Worm (Caenorhabditis elegans) whole organism, young adult: Measurements from ENCODE around the gene F43C11.7.
"Not testable (repeated sequence)": the region's sequence is repeated elsewhere in the genome, so short reads cannot be mapped to it uniquely, and the experiment has no call there.

Experiments
- F39B2.1 ChIP-seq: fragments of 200-800 bp; sonication (Bioruptor generic); IDR thresholded peaks from 2 replicates; pipeline ENCODE4 v1.3.6; 2022; ENCODE audit warnings: missing genetic modification reagents, missing genetic modification characterization, missing compliant biosample characterization
- attf-5 ChIP-seq: fragments of 200-800 bp; sonication (Bioruptor generic); optimal IDR thresholded peaks from 2 replicates; lab custom pipeline; 2018; ENCODE audit warnings: mild to moderate bottlenecking, missing genetic modification characterization, missing compliant biosample characterization
- cebp-2 ChIP-seq: fragments of 200-800 bp; sonication (Bioruptor generic); IDR thresholded peaks from 2 replicates; pipeline ENCODE4 v1.3.6; 2022; ENCODE audit warnings: missing genetic modification characterization, missing compliant biosample characterization
- gei-17 ChIP-seq: fragments of 200-800 bp; sonication (Bioruptor generic); optimal IDR thresholded peaks from 2 replicates; lab custom pipeline; 2018; ENCODE audit warnings: mild to moderate bottlenecking, missing genetic modification characterization, missing compliant biosample characterization
- sptf-2 ChIP-seq: fragments of 200-800 bp; sonication (Bioruptor generic); optimal IDR thresholded peaks from 2 replicates; lab custom pipeline; 2018; ENCODE audit warnings: mild to moderate bottlenecking, missing genetic modification characterization, missing compliant biosample characterization
- tbx-9 ChIP-seq: sonication (generic microtip); optimal IDR thresholded peaks from 2 replicates; lab custom pipeline; 2016; ENCODE audit warnings: borderline replicate concordance, missing genetic modification characterization, inconsistent platforms, missing compliant biosample characterization

- TF ChIP-seq gei-17 (GFP tag; lab: Kevin White, UChicago); cebp-2 (GFP tag; lab: Robert Waterston, UW); tbx-9; F39B2.1 (GFP tag; lab: Robert Waterston, UW); attf-5 (GFP tag; lab: Kevin White, UChicago); sptf-2 (GFP tag; lab: Kevin White, UChicago): not testable (repeated sequence)
Observed at ce11 chrII:2348005-2348404, 12.3 kb downstream of the F43C11.7 start.
